Worm (Caenorhabditis elegans) whole organism, L3 larva: Measurements from ENCODE around the gene trap-2.

Experiments used
- aly-2 ChIP-seq: fragments of 150-350 bp; optimal IDR thresholded peaks from 2 replicates; lab custom pipeline; 2014; ENCODE audit warnings: missing biosample characterization, missing genetic modification characterization
- ceh-28 ChIP-seq: fragments of 150-350 bp; optimal IDR thresholded peaks from 2 replicates; lab custom pipeline; 2014; ENCODE audit warnings: missing biosample characterization, missing genetic modification reagents, missing genetic modification characterization
- ceh-82 ChIP-seq: fragments of 150-350 bp; optimal IDR thresholded peaks from 2 replicates; lab custom pipeline; 2014; ENCODE audit warnings: missing biosample characterization, missing genetic modification characterization
- ceh-9 ChIP-seq: sonication (generic microtip); optimal IDR thresholded peaks from 2 replicates; lab custom pipeline; 2018; ENCODE audit warnings: missing biosample characterization, missing genetic modification characterization
- daf-12 ChIP-seq: fragments of 150-350 bp; optimal IDR thresholded peaks from 2 replicates; lab custom pipeline; 2014; ENCODE audit warnings: missing biosample characterization, missing genetic modification reagents, missing genetic modification characterization
- egl-27 ChIP-seq: sonication (generic microtip); optimal IDR thresholded peaks from 4 replicates; lab custom pipeline; 2017; ENCODE audit warnings: missing biosample characterization, missing genetic modification reagents, missing genetic modification characterization
- egl-5 ChIP-seq: fragments of 150-350 bp; optimal IDR thresholded peaks from 2 replicates; lab custom pipeline; 2017; ENCODE audit warnings: missing biosample characterization, missing genetic modification reagents, missing genetic modification characterization, inconsistent platforms
- elt-1 ChIP-seq: fragments of 150-350 bp; optimal IDR thresholded peaks from 2 replicates; lab custom pipeline; 2014; ENCODE audit warnings: missing biosample characterization, missing genetic modification characterization
- elt-2 ChIP-seq: sonication (generic microtip); optimal IDR thresholded peaks from 2 replicates; lab custom pipeline; 2016; ENCODE audit warnings: missing genetic modification reagents, mild to moderate bottlenecking, missing genetic modification characterization, missing compliant biosample characterization
- elt-3 ChIP-seq, 3 experiments: fragments of 150-350 bp in 1 of 3; sonication (generic microtip) in 2 of 3; optimal IDR thresholded peaks; 2 replicates in 2 of 3; 4 replicates in 1 of 3; lab custom pipeline; 2014 to 2017; ENCODE audit warnings: missing biosample characterization in 3 of 3, missing genetic modification characterization in 3 of 3
- eor-1 ChIP-seq, 2 experiments: fragments of 150-350 bp; optimal IDR thresholded peaks; 2 replicates each; lab custom pipeline; 2014 to 2018; ENCODE audit warnings: missing biosample characterization in 2 of 2, missing genetic modification characterization in 2 of 2
- fkh-10 ChIP-seq: sonication (generic microtip); optimal IDR thresholded peaks from 2 replicates; lab custom pipeline; 2017; ENCODE audit warnings: missing biosample characterization, missing genetic modification reagents, missing genetic modification characterization
- fkh-2 ChIP-seq: fragments of 150-350 bp; optimal IDR thresholded peaks from 2 replicates; lab custom pipeline; 2014; ENCODE audit warnings: missing biosample characterization, missing genetic modification reagents, missing genetic modification characterization
- fos-1 ChIP-seq: fragments of 150-350 bp; optimal IDR thresholded peaks from 2 replicates; lab custom pipeline; 2014; ENCODE audit warnings: missing biosample characterization, missing genetic modification characterization
- jun-1 ChIP-seq: fragments of 150-350 bp; optimal IDR thresholded peaks from 2 replicates; lab custom pipeline; 2014; ENCODE audit warnings: missing biosample characterization, missing genetic modification reagents, missing genetic modification characterization
- lin-39 ChIP-seq: fragments of 150-350 bp; optimal IDR thresholded peaks from 2 replicates; lab custom pipeline; 2018; ENCODE audit warnings: missing biosample characterization, missing genetic modification reagents, missing genetic modification characterization
- lsy-12 ChIP-seq: sonication (generic microtip); optimal IDR thresholded peaks from 2 replicates; lab custom pipeline; 2016; ENCODE audit warnings: mild to moderate bottlenecking, missing genetic modification characterization, missing compliant biosample characterization
- mdl-1 ChIP-seq: fragments of 150-350 bp; optimal IDR thresholded peaks from 2 replicates; lab custom pipeline; 2014; ENCODE audit warnings: missing biosample characterization, missing genetic modification characterization
- mml-1 ChIP-seq: fragments of 150-350 bp; sonication (generic microtip); optimal IDR thresholded peaks from 3 replicates; lab custom pipeline; 2014; ENCODE audit warnings: missing biosample characterization, missing genetic modification characterization
- nfya-1 ChIP-seq: sonication (generic microtip); optimal IDR thresholded peaks from 2 replicates; lab custom pipeline; 2017; ENCODE audit warnings: missing genetic modification characterization, mild to moderate bottlenecking, missing compliant biosample characterization, antibody characterized with exemption, moderate library complexity; ENCODE audit not compliant: insufficient read depth
- nhr-11 ChIP-seq: fragments of 150-350 bp; optimal IDR thresholded peaks from 2 replicates; lab custom pipeline; 2014; ENCODE audit warnings: missing biosample characterization, missing genetic modification characterization
- nhr-12 ChIP-seq: fragments of 150-350 bp; optimal IDR thresholded peaks from 2 replicates; lab custom pipeline; 2014; ENCODE audit warnings: missing biosample characterization, missing genetic modification characterization
- nhr-23 ChIP-seq: fragments of 150-350 bp; optimal IDR thresholded peaks from 2 replicates; lab custom pipeline; 2014; ENCODE audit warnings: missing biosample characterization, missing genetic modification reagents, missing genetic modification characterization
- nhr-237 ChIP-seq: fragments of 150-350 bp; optimal IDR thresholded peaks from 2 replicates; lab custom pipeline; 2014; ENCODE audit warnings: missing biosample characterization, missing genetic modification characterization
- nhr-25 ChIP-seq: sonication (generic microtip); optimal IDR thresholded peaks from 2 replicates; lab custom pipeline; 2017; ENCODE audit warnings: missing biosample characterization, missing genetic modification characterization
- nhr-28 ChIP-seq: fragments of 150-350 bp; optimal IDR thresholded peaks from 2 replicates; lab custom pipeline; 2014; ENCODE audit warnings: missing biosample characterization, missing genetic modification characterization
- nhr-43 ChIP-seq: sonication (generic microtip); optimal IDR thresholded peaks from 2 replicates; lab custom pipeline; 2016; ENCODE audit warnings: mild to moderate bottlenecking, missing genetic modification characterization, missing compliant biosample characterization; ENCODE audit not compliant: poor library complexity, severe bottlenecking
- nhr-67 ChIP-seq: fragments of 150-350 bp; optimal IDR thresholded peaks from 2 replicates; lab custom pipeline; 2014; ENCODE audit warnings: missing biosample characterization, missing genetic modification characterization
- nhr-76 ChIP-seq: fragments of 150-350 bp; sonication (generic microtip); optimal IDR thresholded peaks from 5 replicates; lab custom pipeline; 2014; ENCODE audit warnings: missing biosample characterization, missing genetic modification characterization
- pha-4 ChIP-seq: fragments of 150-350 bp; optimal IDR thresholded peaks from 2 replicates; lab custom pipeline; 2014; ENCODE audit warnings: missing biosample characterization, missing genetic modification reagents, missing genetic modification characterization
- pqm-1 ChIP-seq: fragments of 150-350 bp; optimal IDR thresholded peaks from 2 replicates; lab custom pipeline; 2017; ENCODE audit warnings: missing biosample characterization, missing genetic modification characterization, inconsistent platforms
- sea-2 ChIP-seq: fragments of 150-350 bp; sonication (generic microtip); optimal IDR thresholded peaks from 4 replicates; lab custom pipeline; 2014; ENCODE audit warnings: missing biosample characterization, missing genetic modification reagents, missing genetic modification characterization
- skn-1 ChIP-seq: fragments of 150-350 bp; optimal IDR thresholded peaks from 2 replicates; lab custom pipeline; 2014; ENCODE audit warnings: missing biosample characterization, missing genetic modification characterization
- snpc-4 ChIP-seq: fragments of 150-350 bp; optimal IDR thresholded peaks from 2 replicates; lab custom pipeline; 2014; ENCODE audit warnings: missing biosample characterization, missing genetic modification characterization
- tbx-2 ChIP-seq: sonication (generic microtip); optimal IDR thresholded peaks from 2 replicates; lab custom pipeline; 2016; ENCODE audit warnings: mild to moderate bottlenecking, missing genetic modification characterization, missing compliant biosample characterization
- unc-39 ChIP-seq: sonication (generic microtip); optimal IDR thresholded peaks from 4 replicates; lab custom pipeline; 2017; ENCODE audit warnings: missing biosample characterization, missing genetic modification characterization
- unc-62 ChIP-seq: fragments of 150-350 bp; sonication (generic microtip); optimal IDR thresholded peaks from 4 replicates; lab custom pipeline; 2014; ENCODE audit warnings: missing biosample characterization, missing genetic modification reagents, missing genetic modification characterization
- ztf-4 ChIP-seq: fragments of 150-350 bp; optimal IDR thresholded peaks from 2 replicates; lab custom pipeline; 2014; ENCODE audit warnings: missing biosample characterization, missing genetic modification characterization

The trap-2 gene

DNA sequence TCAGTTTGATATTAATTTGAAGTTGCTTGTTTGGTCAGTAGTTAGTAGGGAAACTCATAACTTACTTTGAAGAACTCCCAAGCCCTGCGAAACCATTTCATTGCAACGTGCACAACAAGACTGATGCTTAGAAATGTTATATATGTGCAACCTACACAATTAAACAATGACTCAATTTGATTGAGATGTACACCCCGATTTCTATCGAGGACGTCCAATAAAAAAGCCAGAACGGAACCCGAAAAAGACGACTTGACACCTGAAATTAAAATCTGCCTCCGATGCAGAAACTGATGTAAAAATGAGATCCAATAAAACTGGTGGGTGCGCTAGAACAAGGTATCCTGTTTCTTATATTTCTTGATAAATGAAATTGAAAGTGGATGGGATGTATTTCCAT lies 17.0 kb upstream of the trap-2 start, which contains the start of gene T04G9.6:
Gene T04G9.6, minus strand, starts transcription at position 101 of the 400 bp plus-strand sequence.
- TF ChIP-seq ceh-9, result no peak

DNA sequence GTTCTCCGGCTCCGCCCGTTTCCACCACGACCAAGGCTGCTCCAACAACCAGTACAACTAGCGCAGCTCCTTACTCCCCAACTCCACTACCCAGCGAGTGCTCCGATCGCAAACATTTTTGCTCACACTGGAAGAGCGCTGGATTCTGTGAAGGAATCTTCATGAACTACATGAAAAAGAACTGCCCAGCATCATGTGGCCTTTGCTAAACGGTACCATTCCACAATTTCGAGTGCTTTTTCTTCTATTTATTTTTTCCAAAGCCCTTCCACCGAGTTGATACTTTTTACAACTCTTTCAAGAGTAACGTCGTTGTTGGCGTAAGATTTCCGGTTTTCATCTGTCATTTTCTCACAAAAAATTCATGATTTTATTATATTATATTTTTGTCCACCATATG lies 12.2 kb upstream of the trap-2 start:
- TF ChIP-seq eor-1 (tag; optimal IDR thresholded peaks at IDR 0.05; lab: Kevin White, UChicago) (no peak), sea-2 (no peak), pqm-1 (tag; lab: Kevin White, UChicago) (no peak), elt-3 (tag; optimal IDR thresholded peaks at IDR 0.05; lab: Kevin White, UChicago) (no peak), nhr-67 (no peak), egl-5 (tag; lab: Kevin White, UChicago) (no peak), nhr-28 (tag; lab: Kevin White, UChicago) (no peak), tbx-2 (tag; lab: Kevin White, UChicago) (no peak), fkh-2 (no peak), fos-1 (tag; lab: Kevin White, UChicago) (no peak), jun-1 (tag; lab: Kevin White, UChicago) (no peak), mdl-1 (no peak), lin-39 (tag; lab: Kevin White, UChicago) (no peak), ceh-82 (tag; lab: Kevin White, UChicago) (no peak), aly-2 (tag; lab: Kevin White, UChicago) (no peak), fkh-10 (GFP tag; lab: Kevin White, UChicago) (no peak), ceh-9 (no peak), nhr-76 (tag; lab: Kevin White, UChicago) (no peak), ztf-4 (tag; lab: Kevin White, UChicago) (no peak)

DNA sequence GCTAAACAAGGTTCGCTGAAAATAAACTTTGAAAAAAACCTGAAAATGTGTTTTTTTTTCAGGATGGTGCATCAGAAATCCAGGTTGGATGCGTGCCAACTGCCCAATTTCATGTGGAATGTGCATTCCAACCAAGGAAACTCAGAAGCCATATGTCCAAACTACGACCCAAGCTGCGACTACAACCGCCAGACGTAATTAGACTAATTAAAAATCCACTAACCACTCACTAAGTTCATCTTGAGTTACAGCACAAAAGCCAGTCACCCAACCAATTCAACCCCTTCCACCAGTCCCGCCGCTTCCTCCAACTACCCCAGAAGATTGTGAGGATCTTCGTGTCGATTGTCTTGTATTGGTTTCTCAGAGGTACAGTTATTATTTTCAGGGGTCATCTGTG lies 11.4 kb upstream of the trap-2 start:
- TF ChIP-seq skn-1 (no peak), egl-27 (tag; lab: Kevin White, UChicago) (no peak), ceh-28 (tag; lab: Kevin White, UChicago) (no peak), tbx-2 (tag; lab: Kevin White, UChicago) (no peak), nfya-1 (tag; lab: Kevin White, UChicago) (no peak), mml-1 (tag; lab: Kevin White, UChicago) (no peak), unc-62 (no peak), nhr-237 (no peak)
- TF ChIP-seq, all 47 proteins: peak for 0

DNA sequence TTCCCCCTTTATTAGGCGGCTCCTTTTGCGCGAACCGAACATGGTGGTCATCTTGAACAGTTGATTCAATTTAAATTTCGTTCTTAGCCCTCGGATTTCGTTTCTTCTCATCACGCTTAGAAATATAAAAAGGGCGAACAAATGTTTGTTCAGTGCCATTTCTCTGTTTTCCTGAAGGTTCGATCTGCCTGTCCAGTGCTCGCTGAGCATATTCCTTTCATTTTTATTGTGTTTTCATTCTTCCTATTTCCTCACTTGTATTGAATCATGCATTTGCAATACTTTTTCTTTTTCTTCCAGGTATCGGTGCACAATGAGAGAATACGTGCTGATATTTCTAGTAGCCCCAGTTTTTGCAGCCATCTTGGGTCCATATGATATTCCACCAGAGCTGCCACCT lies 9.6 kb upstream of the trap-2 start, which contains the start of gene nas-15:
Gene nas-15, plus strand, starts transcription at position 301 of the 400 bp plus-strand sequence.
- TF ChIP-seq egl-27 (tag; lab: Kevin White, UChicago) (no peak), daf-12 (tag; lab: Kevin White, UChicago) (no peak), fkh-10 (GFP tag; lab: Kevin White, UChicago) (no peak), elt-1 (tag; lab: Kevin White, UChicago) (no peak), snpc-4 (tag; lab: Kevin White, UChicago) (no peak), mdl-1 (no peak), nhr-67 (no peak), skn-1 (no peak), lin-39 (tag; lab: Kevin White, UChicago) (no peak), elt-2 (no peak), pha-4 (tag; lab: Kevin White, UChicago) (no peak), ceh-82 (tag; lab: Kevin White, UChicago) (no peak), nhr-237 (no peak)

DNA sequence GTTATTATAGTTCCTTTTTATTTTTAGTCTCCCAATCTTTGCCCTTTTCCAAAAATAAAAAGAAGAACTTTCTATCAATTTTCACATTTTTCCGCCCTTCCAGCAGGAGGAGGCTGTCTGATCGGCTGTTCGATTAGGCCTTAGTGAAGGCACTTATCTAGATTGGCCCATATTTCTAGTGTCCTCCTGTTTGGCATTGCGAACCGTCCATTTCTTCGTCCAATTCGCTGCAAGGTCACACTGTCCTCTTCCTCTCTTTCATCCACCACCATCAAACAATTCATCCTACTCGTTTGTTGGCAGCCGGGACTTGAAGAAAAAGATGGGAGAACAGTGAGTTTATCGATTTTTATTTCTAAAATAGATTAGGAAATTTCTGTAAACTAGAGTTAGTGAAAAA lies 4.3 kb upstream of the trap-2 start, which contains the start of gene T04G9.4:
Gene T04G9.4, plus strand, starts transcription at position 293 of the 400 bp plus-strand sequence.
- TF ChIP-seq elt-1 (tag; lab: Kevin White, UChicago), result peak; percentile 26
- TF ChIP-seq nhr-23, result peak; percentile 24
- peak; percentile 75 for TF ChIP-seq nhr-25 (tag; lab: Kevin White, UChicago)
- no peak for TF ChIP-seq ztf-4 (tag; lab: Kevin White, UChicago)
- TF ChIP-seq tbx-2 (tag; lab: Kevin White, UChicago), result no peak
- TF ChIP-seq skn-1, result no peak

DNA sequence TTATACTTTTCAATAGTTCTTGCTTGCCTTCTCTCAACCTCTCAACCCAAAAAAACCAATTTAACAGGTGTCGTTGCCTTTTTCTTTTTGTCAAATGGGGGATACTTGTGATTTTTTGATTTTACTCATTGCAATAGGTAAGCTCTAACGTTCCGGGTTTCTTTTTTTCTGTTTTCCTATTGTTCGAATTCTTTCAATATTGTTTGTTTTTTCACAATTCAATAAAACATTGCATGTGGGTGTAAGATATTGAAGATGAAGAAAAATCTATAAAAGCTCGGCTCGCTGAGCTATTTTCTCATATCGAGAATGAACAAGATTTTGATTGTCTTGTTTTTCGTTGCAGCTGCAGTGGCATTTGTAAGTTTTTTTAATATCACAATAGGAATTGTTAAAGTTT lies 2.7 kb upstream of the trap-2 start, which contains the start of gene T04G9.7:
Gene T04G9.7, plus strand, starts transcription at position 301 of the 400 bp plus-strand sequence.
- TF ChIP-seq nhr-11 (no peak), egl-27 (tag; lab: Kevin White, UChicago) (no peak), lsy-12 (tag; lab: Kevin White, UChicago) (no peak), aly-2 (tag; lab: Kevin White, UChicago) (no peak), elt-2 (no peak), pqm-1 (tag; lab: Kevin White, UChicago) (no peak), nhr-237 (no peak), fkh-10 (GFP tag; lab: Kevin White, UChicago) (no peak), nhr-67 (no peak), fos-1 (tag; lab: Kevin White, UChicago) (no peak), elt-3 (tag; optimal IDR thresholded peaks at IDR 0.05; lab: Kevin White, UChicago) (no peak), tbx-2 (tag; lab: Kevin White, UChicago) (no peak), jun-1 (tag; lab: Kevin White, UChicago) (no peak), nhr-12 (tag; lab: Kevin White, UChicago) (no peak), unc-39 (no peak), nhr-43 (tag; lab: Kevin White, UChicago) (no peak), pha-4 (tag; lab: Kevin White, UChicago) (no peak), nhr-76 (tag; lab: Kevin White, UChicago) (no peak)
